Worm (Caenorhabditis elegans): ENCODE measurements around the gene cec-4.

DNA sequence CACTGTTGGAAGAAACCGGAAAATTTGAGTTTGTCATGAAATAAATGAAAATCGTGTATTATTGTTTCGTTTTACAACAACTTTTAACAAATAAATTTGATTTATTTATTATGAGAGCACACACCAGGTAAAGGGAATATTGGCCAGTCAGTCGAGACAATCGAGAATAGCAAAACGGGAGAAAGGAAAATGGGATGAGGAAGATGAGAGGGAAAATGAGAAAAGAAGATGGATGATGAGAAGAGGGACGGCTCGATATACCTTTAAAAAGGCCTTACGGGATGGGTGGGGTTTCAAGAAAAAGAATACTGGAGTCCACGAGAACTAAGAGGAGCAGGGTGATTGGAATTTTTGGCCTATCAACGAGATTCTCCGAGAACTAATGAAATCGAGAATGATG is 16.9 kb upstream of the cec-4 start:
- TF ChIP-seq snpc-4 (tag; optimal IDR thresholded peaks at IDR 0.05) = no peak
- no peak for TF ChIP-seq pha-4 (tag; optimal IDR thresholded peaks at IDR 0.05)
- TF ChIP-seq ztf-4 (tag; optimal IDR thresholded peaks at IDR 0.05) = no peak
- no peak for TF ChIP-seq unc-39 (tag; optimal IDR thresholded peaks at IDR 0.05)
- TF ChIP-seq nhr-11 (tag; optimal IDR thresholded peaks at IDR 0.05) = no peak
- no peak for TF ChIP-seq nhr-237 (tag; optimal IDR thresholded peaks at IDR 0.05)
- TF ChIP-seq unc-62 (GFP tag; optimal IDR thresholded peaks at IDR 0.05) = no peak
- no peak for TF ChIP-seq ceh-9 (tag; optimal IDR thresholded peaks at IDR 0.05)
- no peak for TF ChIP-seq ztf-11 (tag; optimal IDR thresholded peaks at IDR 0.05)
- no peak for TF ChIP-seq ceh-82 (tag; optimal IDR thresholded peaks at IDR 0.05)
- no peak for TF ChIP-seq lin-15B (tag; optimal IDR thresholded peaks at IDR 0.05)
